In the genomic region with DNA sequence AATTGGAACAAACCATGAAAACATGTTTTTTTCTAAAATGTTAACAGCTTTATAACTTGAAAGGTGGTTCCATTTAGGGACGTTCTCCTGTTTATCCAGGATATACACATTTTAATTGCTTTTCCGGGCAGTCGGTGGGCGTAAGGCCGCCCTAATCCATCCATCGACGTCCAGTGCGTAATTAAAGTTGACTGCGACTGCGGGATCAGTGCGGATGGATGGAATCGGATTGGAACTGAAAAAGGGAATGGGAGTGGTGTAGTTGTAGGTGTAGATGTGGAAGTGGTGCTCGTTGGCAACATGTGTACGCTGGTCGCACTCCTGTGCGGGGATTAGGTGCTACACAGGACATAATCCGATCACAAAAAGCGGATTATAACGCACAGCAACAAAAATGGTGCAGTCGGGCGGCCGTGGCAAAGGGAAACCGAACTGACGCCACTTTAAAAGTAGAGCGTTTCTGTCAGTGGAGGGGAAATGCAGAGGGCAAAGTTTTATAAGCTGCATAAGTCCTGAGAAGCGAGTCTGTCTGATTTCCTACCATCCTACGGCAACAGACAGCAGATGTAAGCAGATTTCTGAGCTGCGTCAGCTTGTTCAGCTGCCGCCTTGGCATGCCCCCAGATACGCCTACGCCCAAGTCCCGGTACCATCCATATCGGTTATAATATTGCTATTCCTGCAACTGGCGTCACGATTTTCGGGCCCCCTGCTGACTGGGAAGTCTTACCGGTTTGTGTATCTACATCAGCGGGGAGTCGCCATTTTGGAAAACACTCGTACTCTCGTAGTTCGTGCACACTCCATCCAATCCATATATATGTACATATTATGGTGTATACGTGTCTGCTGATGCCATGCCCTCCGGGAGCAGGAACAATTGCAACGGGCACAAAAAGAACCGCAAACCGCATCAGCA, we compare ENCODE assay signal across 1 fruit fly cellular context.
TF ChIP-seq lines count a peak whose summit lies in the region.

No protein-coding gene starts in this region.

TF ChIP-seq in whole organism, embryonic, 481 proteins besides CTCF, POLR2A, EP300 and RAD21 (continued from another document):
- TF ChIP-seq corto (GFP tag; optimal IDR thresholded peaks at IDR 0.05; lab: Kevin White, UChicago) (no peak), Med (GFP tag; lab: Kevin White, UChicago) (peak; percentile 64), oc (tag; optimal IDR thresholded peaks at IDR 0.05; lab: Kevin White, UChicago) (peak; percentile 89), HmgD (GFP tag; optimal IDR thresholded peaks at IDR 0.05; lab: Kevin White, UChicago) (no peak), Ets65A (GFP tag; lab: Kevin White, UChicago) (peak; percentile 77), CG11695 (GFP tag; IDR thresholded peaks at IDR 0.05; lab: Robert Waterston, UW) (no peak), dati (GFP tag; IDR thresholded peaks at IDR 0.05; lab: Robert Waterston, UW) (no peak), kah (GFP tag; optimal IDR thresholded peaks at IDR 0.05; lab: Kevin White, UChicago) (no peak), D19B (GFP tag; optimal IDR thresholded peaks at IDR 0.05; lab: Kevin White, UChicago) (no peak), sima (GFP tag; optimal IDR thresholded peaks at IDR 0.05; lab: Kevin White, UChicago) (no peak), CG13287 (GFP tag; IDR thresholded peaks at IDR 0.05; lab: Robert Waterston, UW; ENCODE audit: partially characterized antibody) (no peak)
